Fruit fly (Drosophila melanogaster) whole organism, embryonic: ENCODE measurements around the gene Cdc14.

Source experiments
- ATbp ChIP-seq: fragments of 200-800 bp; sonication (Bioruptor generic); optimal IDR thresholded peaks from 2 replicates; lab custom pipeline; 2017; ENCODE audit warnings: missing biosample characterization, mild to moderate bottlenecking, missing genetic modification characterization, missing genetic modification reagents
- Bgb ChIP-seq: fragments of 200-800 bp; sonication (Bioruptor generic); IDR thresholded peaks from 2 replicates; pipeline ENCODE4 v1.3.6; 2022; ENCODE audit warnings: missing biosample characterization, missing genetic modification characterization; ENCODE audit not compliant: partially characterized antibody
- CG10274 ChIP-seq: fragments of 200-800 bp; sonication (Bioruptor generic); optimal IDR thresholded peaks from 3 replicates; lab custom pipeline; 2017; ENCODE audit warnings: missing biosample characterization, mild to moderate bottlenecking, missing genetic modification characterization
- CG12236 ChIP-seq: fragments of 200-800 bp; sonication (Bioruptor generic); optimal IDR thresholded peaks from 2 replicates; lab custom pipeline; 2016; ENCODE audit warnings: missing biosample characterization, missing genetic modification characterization
- CG13424 ChIP-seq: fragments of 200-800 bp; sonication (Bioruptor generic); optimal IDR thresholded peaks from 2 replicates; lab custom pipeline; 2019; ENCODE audit warnings: missing biosample characterization, mild to moderate bottlenecking, missing genetic modification characterization, moderate library complexity
- CG1529 ChIP-seq: fragments of 200-800 bp; sonication (Bioruptor generic); optimal IDR thresholded peaks from 3 replicates; lab custom pipeline; 2018; ENCODE audit warnings: missing biosample characterization, missing genetic modification characterization
- CG16813 ChIP-seq: fragments of 200-800 bp; sonication (Bioruptor generic); IDR thresholded peaks from 3 replicates; pipeline ENCODE4 v1.3.6; 2022; ENCODE audit warnings: missing biosample characterization, missing genetic modification characterization; ENCODE audit not compliant: partially characterized antibody
- CG17802 ChIP-seq: fragments of 200-800 bp; sonication (Bioruptor generic); optimal IDR thresholded peaks from 2 replicates; lab custom pipeline; 2018; ENCODE audit warnings: missing biosample characterization, mild to moderate bottlenecking, missing genetic modification characterization, moderate library complexity
- CG18764 ChIP-seq: fragments of 200-800 bp; sonication (Bioruptor generic); optimal IDR thresholded peaks from 3 replicates; lab custom pipeline; 2016; ENCODE audit warnings: missing biosample characterization, missing genetic modification characterization
- CG2712 ChIP-seq: fragments of 200-800 bp; optimal IDR thresholded peaks from 3 replicates; lab custom pipeline; 2019; ENCODE audit warnings: missing biosample characterization, mild to moderate bottlenecking, missing genetic modification characterization, moderate library complexity
- CG2889 ChIP-seq: fragments of 200-800 bp; sonication (Bioruptor generic); IDR thresholded peaks from 3 replicates; pipeline ENCODE4 v1.3.6; 2022; ENCODE audit warnings: missing biosample characterization, missing genetic modification characterization
- CG3281 ChIP-seq: fragments of 200-800 bp; sonication (Bioruptor generic); optimal IDR thresholded peaks from 3 replicates; lab custom pipeline; 2017; ENCODE audit warnings: missing biosample characterization, mild to moderate bottlenecking, missing genetic modification characterization
- CG4282 ChIP-seq: fragments of 200-800 bp; sonication (Bioruptor generic); optimal IDR thresholded peaks from 2 replicates; lab custom pipeline; 2016; ENCODE audit warnings: missing biosample characterization, missing genetic modification characterization
- CG4730 ChIP-seq: fragments of 200-800 bp; sonication (Bioruptor generic); IDR thresholded peaks from 2 replicates; pipeline ENCODE4 v1.3.6; 2022; ENCODE audit warnings: missing biosample characterization, missing genetic modification characterization
- CG5953 ChIP-seq: fragments of 200-800 bp; sonication (Bioruptor generic); IDR thresholded peaks from 2 replicates; pipeline ENCODE4 v1.3.6; 2022; ENCODE audit warnings: missing biosample characterization, missing genetic modification characterization
- CkIIα-i1 ChIP-seq: fragments of 200-800 bp; sonication (Bioruptor generic); IDR thresholded peaks from 2 replicates; pipeline ENCODE4 v1.3.6; 2022; ENCODE audit warnings: missing biosample characterization, missing genetic modification characterization
- Deaf1 ChIP-seq: fragments of 200-800 bp; optimal IDR thresholded peaks from 3 replicates; lab custom pipeline; 2019; ENCODE audit warnings: missing biosample characterization, mild to moderate bottlenecking, missing genetic modification characterization, moderate library complexity
- Hr78 ChIP-seq, 2 experiments: fragments of 200-800 bp in 1 of 2; fragments of >200 bp in 1 of 2; sonication (Bioruptor generic) in 1 of 2; optimal IDR thresholded peaks; 2 replicates each; lab custom pipeline; 2017 to 2019; ENCODE audit warnings: missing biosample characterization in 2 of 2, missing genetic modification characterization in 2 of 2, mild to moderate bottlenecking in 1 of 2, moderate library complexity in 1 of 2
- NK7.1 ChIP-seq: fragments of 200-800 bp; sonication (Bioruptor generic); optimal IDR thresholded peaks from 3 replicates; lab custom pipeline; 2016; ENCODE audit warnings: missing biosample characterization, missing genetic modification characterization
- Neu2 ChIP-seq: fragments of 200-800 bp; sonication (Bioruptor generic); optimal IDR thresholded peaks from 3 replicates; lab custom pipeline; 2016; ENCODE audit warnings: missing biosample characterization, missing genetic modification characterization, borderline replicate concordance
- Poxn ChIP-seq: fragments of 200-800 bp; sonication (Bioruptor generic); IDR thresholded peaks from 2 replicates; pipeline ENCODE4 v1.3.6; 2022; ENCODE audit warnings: missing biosample characterization, missing genetic modification characterization
- Rfx ChIP-seq: fragments of 200-800 bp; sonication (Bioruptor generic); IDR thresholded peaks from 2 replicates; pipeline ENCODE4 v1.3.6; 2022; ENCODE audit warnings: missing biosample characterization, missing genetic modification characterization
- Vsx1 ChIP-seq: fragments of 200-800 bp; sonication (Bioruptor generic); optimal IDR thresholded peaks from 2 replicates; lab custom pipeline; 2017; ENCODE audit warnings: missing biosample characterization, mild to moderate bottlenecking, missing genetic modification characterization, missing genetic modification reagents
- Xbp1 ChIP-seq: fragments of 200-800 bp; sonication (Bioruptor generic); optimal IDR thresholded peaks from 3 replicates; lab custom pipeline; 2016; ENCODE audit warnings: missing biosample characterization, mild to moderate bottlenecking, missing genetic modification characterization
- Xrp1 ChIP-seq: fragments of 200-800 bp; sonication (Bioruptor generic); IDR thresholded peaks from 2 replicates; pipeline ENCODE4 v1.3.6; 2022; ENCODE audit warnings: missing biosample characterization, missing genetic modification characterization
- YL-1 ChIP-seq: fragments of 200-800 bp; sonication (Bioruptor generic); optimal IDR thresholded peaks from 3 replicates; lab custom pipeline; 2017; ENCODE audit warnings: missing biosample characterization, mild to moderate bottlenecking, missing genetic modification characterization
- aop ChIP-seq: fragments of 200-800 bp; sonication (Bioruptor generic); IDR thresholded peaks from 2 replicates; pipeline ENCODE4 v1.3.6; 2022; ENCODE audit warnings: missing biosample characterization, missing genetic modification characterization
- cas ChIP-seq: fragments of 200-800 bp; sonication (Bioruptor generic); IDR thresholded peaks from 2 replicates; pipeline ENCODE4 v1.3.6; 2022; ENCODE audit warnings: missing biosample characterization, missing genetic modification characterization
- danr ChIP-seq: fragments of 200-800 bp; sonication (Bioruptor generic); IDR thresholded peaks from 2 replicates; pipeline ENCODE4 v1.3.6; 2022; ENCODE audit warnings: missing biosample characterization, missing genetic modification characterization
- dmrt99B ChIP-seq: fragments of 200-800 bp; sonication (Bioruptor generic); optimal IDR thresholded peaks from 2 replicates; lab custom pipeline; 2018; ENCODE audit warnings: missing biosample characterization, mild to moderate bottlenecking, missing genetic modification characterization, moderate library complexity
- dpn ChIP-seq, 2 experiments: fragments of 200-800 bp; sonication (Bioruptor generic); optimal IDR thresholded peaks; 3 replicates each; lab custom pipeline; 2016; ENCODE audit warnings: missing biosample characterization in 2 of 2, missing genetic modification characterization in 2 of 2
- ewg ChIP-seq: fragments of 200-800 bp; sonication (Bioruptor generic); optimal IDR thresholded peaks from 3 replicates; lab custom pipeline; 2017; ENCODE audit warnings: mild to moderate bottlenecking, missing biosample characterization, missing genetic modification reagents, missing genetic modification characterization
- exex ChIP-seq: fragments of 200-800 bp; sonication (Bioruptor generic); optimal IDR thresholded peaks from 4 replicates; lab custom pipeline; 2018; ENCODE audit warnings: missing biosample characterization, mild to moderate bottlenecking, missing genetic modification characterization, moderate library complexity
- fu2 ChIP-seq: fragments of 200-800 bp; sonication (Bioruptor generic); optimal IDR thresholded peaks from 2 replicates; lab custom pipeline; 2016; ENCODE audit warnings: missing biosample characterization, missing genetic modification characterization
- gsb-n ChIP-seq: fragments of 200-800 bp; sonication (Bioruptor generic); optimal IDR thresholded peaks from 3 replicates; lab custom pipeline; 2018; ENCODE audit warnings: missing biosample characterization, mild to moderate bottlenecking, missing genetic modification characterization
- gt ChIP-seq: fragments of 200-800 bp; sonication (Bioruptor generic); IDR thresholded peaks from 2 replicates; pipeline ENCODE4 v1.3.6; 2022; ENCODE audit warnings: missing biosample characterization, missing genetic modification characterization
- ham ChIP-seq: fragments of 200-800 bp; sonication (Bioruptor generic); IDR thresholded peaks from 2 replicates; pipeline ENCODE4 v1.3.6; 2022; ENCODE audit warnings: missing biosample characterization, missing genetic modification characterization
- ken ChIP-seq: fragments of 200-800 bp; sonication (Bioruptor generic); IDR thresholded peaks from 3 replicates; pipeline ENCODE4 v1.3.6; 2022; ENCODE audit warnings: missing biosample characterization, missing genetic modification characterization
- lilli ChIP-seq: fragments of 200-800 bp; sonication (Bioruptor generic); optimal IDR thresholded peaks from 3 replicates; lab custom pipeline; 2016; ENCODE audit warnings: missing biosample characterization, missing genetic modification characterization
- luna ChIP-seq: fragments of 200-800 bp; sonication (Bioruptor generic); optimal IDR thresholded peaks from 2 replicates; lab custom pipeline; 2016; ENCODE audit warnings: missing biosample characterization, missing genetic modification characterization
- nom ChIP-seq: fragments of 200-800 bp; sonication (Bioruptor generic); optimal IDR thresholded peaks from 2 replicates; lab custom pipeline; 2017; ENCODE audit warnings: missing biosample characterization, missing genetic modification characterization, mild to moderate bottlenecking, moderate library complexity, missing genetic modification reagents
- row ChIP-seq: fragments of 200-800 bp; sonication (Bioruptor generic); IDR thresholded peaks from 3 replicates; pipeline ENCODE4 v1.3.6; 2022; ENCODE audit warnings: missing biosample characterization, missing genetic modification characterization
- sna ChIP-seq: fragments of 200-800 bp; sonication (Bioruptor generic); IDR thresholded peaks from 2 replicates; pipeline ENCODE4 v1.3.6; 2022; ENCODE audit warnings: missing biosample characterization, missing genetic modification characterization; ENCODE audit not compliant: partially characterized antibody
- so ChIP-seq: fragments of 200-800 bp; sonication (Bioruptor generic); IDR thresholded peaks from 3 replicates; pipeline ENCODE4 v1.3.6; 2022; ENCODE audit warnings: missing biosample characterization, missing genetic modification characterization
- ssp ChIP-seq: fragments of 200-800 bp; sonication (Bioruptor generic); IDR thresholded peaks from 2 replicates; pipeline ENCODE4 v1.3.6; 2022; ENCODE audit warnings: missing biosample characterization, missing genetic modification characterization
- stc ChIP-seq: fragments of 200-800 bp; sonication (Bioruptor generic); IDR thresholded peaks from 2 replicates; pipeline ENCODE4 v1.3.6; 2022; ENCODE audit warnings: missing biosample characterization, missing genetic modification characterization
- tgo ChIP-seq: fragments of 200-800 bp; sonication (Bioruptor generic); IDR thresholded peaks from 3 replicates; pipeline ENCODE4 v1.3.6; 2022; ENCODE audit warnings: missing biosample characterization, missing genetic modification characterization
- toy ChIP-seq: fragments of 200-800 bp; sonication (Bioruptor generic); IDR thresholded peaks from 2 replicates; pipeline ENCODE4 v1.3.6; 2022; ENCODE audit warnings: missing biosample characterization, missing genetic modification characterization
- twi ChIP-seq: fragments of 200-800 bp; optimal IDR thresholded peaks from 2 replicates; lab custom pipeline; 2019; ENCODE audit warnings: missing biosample characterization, mild to moderate bottlenecking, missing genetic modification characterization, moderate library complexity
- tx ChIP-seq: fragments of 200-800 bp; sonication (Bioruptor generic); optimal IDR thresholded peaks from 2 replicates; lab custom pipeline; 2016; ENCODE audit warnings: missing biosample characterization, missing genetic modification characterization

Cdc14 gene

DNA sequence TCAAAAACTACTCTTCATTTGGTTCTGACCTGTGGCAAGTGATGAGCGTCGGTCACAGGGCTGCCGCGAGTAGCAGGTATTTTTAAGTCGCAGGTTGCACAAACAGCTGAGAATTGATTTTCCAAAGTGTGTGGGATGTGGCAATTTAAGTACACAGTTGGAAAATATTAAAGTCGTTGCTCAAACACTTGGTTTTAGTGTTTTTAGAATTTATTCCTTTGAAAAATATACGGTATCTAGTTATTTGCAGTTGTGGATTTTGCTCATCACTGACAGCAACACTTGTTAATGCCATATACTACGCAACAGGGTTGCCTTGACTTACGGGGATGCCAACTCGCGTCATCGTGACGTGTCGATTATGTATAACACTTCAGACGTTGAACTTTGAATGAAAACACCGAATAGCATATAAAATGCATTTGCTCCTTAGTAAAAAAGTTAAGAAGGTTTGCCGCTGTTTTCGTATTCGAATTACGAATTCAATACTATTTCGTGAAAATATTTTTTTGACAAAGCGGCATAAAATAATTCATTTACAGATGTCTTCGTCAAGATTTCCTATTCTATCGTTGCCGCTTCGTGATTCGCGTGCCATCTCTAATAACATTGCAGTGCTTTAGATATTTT is 10.6 kb downstream of the Cdc14 start, which contains the start of the genes Herp and r2d2 (continued):
- TF ChIP-seq Vsx1 (GFP tag; lab: Kevin White, UChicago) (peak; percentile 57), twi (tag; lab: Kevin White, UChicago) (peak; percentile 89), CG4730 (GFP tag; lab: Robert Waterston, UW) (peak; percentile 78), dpn (GFP tag; optimal IDR thresholded peaks at IDR 0.05; lab: Kevin White, UChicago) (peak; percentile 93 to 96), gsb-n (tag; lab: Kevin White, UChicago) (peak; percentile 79), exex (peak; percentile 65), CG2889 (GFP tag; lab: Robert Waterston, UW) (peak; percentile 58; the same call in 2 of the 3 replicates), row (GFP tag; lab: Robert Waterston, UW) (peak; percentile 97), ewg (peak; percentile 79), ATbp (GFP tag; lab: Kevin White, UChicago) (peak; percentile 67), lilli (GFP tag; lab: Kevin White, UChicago) (peak; percentile 95), sna (GFP tag; lab: Robert Waterston, UW) (peak; percentile 80), toy (GFP tag; lab: Robert Waterston, UW) (peak; percentile 65; the same call in 1 of the 2 replicates), gt (no peak; the same call in 1 of the 2 replicates), ham (GFP tag; lab: Robert Waterston, UW) (peak; percentile 65), CG1529 (peak; percentile 52), CG5953 (GFP tag; lab: Robert Waterston, UW) (peak; percentile 51; the same call in 1 of the 2 replicates), danr (GFP tag; lab: Robert Waterston, UW) (peak; percentile 71), Poxn (GFP tag; lab: Robert Waterston, UW) (peak; percentile 83), tgo (GFP tag; lab: Robert Waterston, UW) (peak; percentile 91), NK7.1 (peak; percentile 91), Bgb (peak; percentile 77), aop (GFP tag; lab: Robert Waterston, UW) (no peak), CG17802 (tag; lab: Kevin White, UChicago) (peak; percentile 65), dmrt99B (peak; percentile 87), so (GFP tag; lab: Robert Waterston, UW) (peak; percentile 91), fu2 (GFP tag; lab: Kevin White, UChicago) (peak; percentile 93), YL-1 (GFP tag; lab: Kevin White, UChicago) (peak; percentile 78), Xbp1 (GFP tag; lab: Kevin White, UChicago) (peak; percentile 100), stc (GFP tag; lab: Robert Waterston, UW) (peak; percentile 72; the same call in 1 of the 2 replicates), CG12236 (GFP tag; lab: Kevin White, UChicago) (peak; percentile 81), CkIIα-i1 (GFP tag; lab: Robert Waterston, UW) (no peak), Rfx (peak; percentile 94), CG13424 (tag; lab: Kevin White, UChicago) (peak; percentile 94), CG2712 (peak; percentile 89), luna (GFP tag; lab: Kevin White, UChicago) (peak; percentile 78), CG4282 (GFP tag; lab: Kevin White, UChicago) (peak; percentile 90), Xrp1 (GFP tag; lab: Robert Waterston, UW) (peak; percentile 90), ken (peak; percentile 88), Neu2 (GFP tag; lab: Kevin White, UChicago) (peak; percentile 72), tx (peak; percentile 90), ssp (GFP tag; lab: Robert Waterston, UW) (peak; percentile 75), CG10274 (peak; percentile 80), CG16813 (GFP tag; lab: Robert Waterston, UW) (peak; percentile 79), cas (GFP tag; lab: Robert Waterston, UW) (peak; percentile 79), nom (peak; percentile 87), CG3281 (GFP tag; lab: Kevin White, UChicago) (peak; percentile 92), Hr78 (GFP tag; optimal IDR thresholded peaks at IDR 0.05; lab: Kevin White, UChicago) (peak in 1 of 2 experiments; percentile 91), Deaf1 (tag; lab: Kevin White, UChicago) (peak; percentile 66), CG18764 (GFP tag; lab: Kevin White, UChicago) (peak; percentile 85)
